Worm (Caenorhabditis elegans): ENCODE results near the gene srh-299.

- no peak for TF ChIP-seq nhr-12 (tag; optimal IDR thresholded peaks at IDR 0.05)
- TF ChIP-seq ztf-11 (tag; optimal IDR thresholded peaks at IDR 0.05): no peak
- TF ChIP-seq lsy-2 (tag; optimal IDR thresholded peaks at IDR 0.05): no peak
- no peak for TF ChIP-seq snpc-4 (tag; optimal IDR thresholded peaks at IDR 0.05)
- no peak for TF ChIP-seq mep-1 (tag; optimal IDR thresholded peaks at IDR 0.05)
- no peak for TF ChIP-seq unc-120 (tag; optimal IDR thresholded peaks at IDR 0.05; ENCODE audit: poor library complexity, severe bottlenecking)
- no peak for TF ChIP-seq mls-2 (tag; optimal IDR thresholded peaks at IDR 0.05)
- TF ChIP-seq nhr-28 (tag; optimal IDR thresholded peaks at IDR 0.05): no peak
- no peak for TF ChIP-seq unc-62 (GFP tag; optimal IDR thresholded peaks at IDR 0.05)
- TF ChIP-seq mab-5 (tag; optimal IDR thresholded peaks at IDR 0.05): no peak
- no peak for TF ChIP-seq ham-2 (GFP tag; optimal IDR thresholded peaks at IDR 0.05)
- TF ChIP-seq blmp-1 (tag; optimal IDR thresholded peaks at IDR 0.05): no peak
Measured at ce11 chrV:15826110-15826509, 37.0 kb upstream of the srh-299 start, which contains the start of gene srbc-51.
